Worm (Caenorhabditis elegans) whole organism, L4 larva: ENCODE results near the gene enu-3.2.
"Not testable (repeated sequence)": the region's sequence is repeated elsewhere in the genome, so short reads cannot be mapped to it uniquely, and the experiment has no call there.

Experiments used
- F10B5.3 ChIP-seq: sonication (generic microtip); optimal IDR thresholded peaks from 2 replicates; lab custom pipeline; 2016; ENCODE audit warnings: mild to moderate bottlenecking, missing genetic modification characterization, missing compliant biosample characterization
- T26A8.4 ChIP-seq: fragments of 200-800 bp; sonication (Bioruptor generic); IDR thresholded peaks from 2 replicates; pipeline ENCODE4 v1.3.6; 2022; ENCODE audit warnings: missing genetic modification characterization, missing compliant biosample characterization
- attf-4 ChIP-seq: sonication (generic microtip); optimal IDR thresholded peaks from 3 replicates; lab custom pipeline; 2017; ENCODE audit warnings: missing biosample characterization, missing genetic modification characterization
- ceh-20 ChIP-seq: fragments of 200-800 bp; sonication (Bioruptor generic); IDR thresholded peaks from 2 replicates; pipeline ENCODE4 v1.3.6; 2022; ENCODE audit warnings: missing genetic modification reagents, missing genetic modification characterization, missing compliant biosample characterization
- ceh-28 ChIP-seq: fragments of 150-350 bp; optimal IDR thresholded peaks from 2 replicates; lab custom pipeline; 2014; ENCODE audit warnings: missing biosample characterization, missing genetic modification reagents, missing genetic modification characterization
- daf-12 ChIP-seq: fragments of 150-350 bp; optimal IDR thresholded peaks from 2 replicates; lab custom pipeline; 2014; ENCODE audit warnings: missing biosample characterization, missing genetic modification reagents, missing genetic modification characterization
- dmd-6 ChIP-seq: fragments of 200-800 bp; sonication (Bioruptor generic); IDR thresholded peaks from 2 replicates; pipeline ENCODE4 v1.3.6; 2022; ENCODE audit warnings: missing genetic modification reagents, missing genetic modification characterization, missing compliant biosample characterization
- duxl-1 ChIP-seq: sonication (generic microtip); optimal IDR thresholded peaks from 2 replicates; lab custom pipeline; 2016; ENCODE audit warnings: mild to moderate bottlenecking, missing genetic modification characterization, moderate library complexity, missing compliant biosample characterization; ENCODE audit not compliant: poor library complexity
- fkh-10 ChIP-seq: fragments of 150-350 bp; optimal IDR thresholded peaks from 2 replicates; lab custom pipeline; 2014; ENCODE audit warnings: missing biosample characterization, missing genetic modification reagents, missing genetic modification characterization
- gei-8 ChIP-seq: fragments of 200-800 bp; sonication (Bioruptor generic); optimal IDR thresholded peaks from 2 replicates; lab custom pipeline; 2018; ENCODE audit warnings: mild to moderate bottlenecking, missing genetic modification characterization, missing compliant biosample characterization
- hlh-11 ChIP-seq: fragments of 200-800 bp; sonication (Bioruptor generic); optimal IDR thresholded peaks from 2 replicates; lab custom pipeline; 2018; ENCODE audit warnings: mild to moderate bottlenecking, missing genetic modification characterization, missing compliant biosample characterization
- hlh-30 ChIP-seq: sonication (generic microtip); optimal IDR thresholded peaks from 2 replicates; lab custom pipeline; 2017; ENCODE audit warnings: antibody characterized with exemption, mild to moderate bottlenecking, missing genetic modification characterization, missing compliant biosample characterization; ENCODE audit not compliant: insufficient read depth
- jun-1 ChIP-seq: fragments of 150-350 bp; optimal IDR thresholded peaks from 2 replicates; lab custom pipeline; 2014; ENCODE audit warnings: missing biosample characterization, missing genetic modification reagents, missing genetic modification characterization
- lim-7 ChIP-seq: fragments of 200-800 bp; sonication (Bioruptor generic); IDR thresholded peaks from 2 replicates; pipeline ENCODE4 v1.3.6; 2022; ENCODE audit warnings: missing genetic modification characterization, missing compliant biosample characterization
- lin-15B ChIP-seq: fragments of 150-350 bp; sonication (generic microtip); optimal IDR thresholded peaks from 3 replicates; lab custom pipeline; 2014; ENCODE audit warnings: missing biosample characterization, missing genetic modification characterization
- lsy-2 ChIP-seq, 2 experiments: fragments of 150-350 bp in 1 of 2; sonication (generic microtip) in 1 of 2; optimal IDR thresholded peaks; 2 replicates each; lab custom pipeline; 2014 to 2017; ENCODE audit warnings: missing biosample characterization in 2 of 2, missing genetic modification characterization in 2 of 2
- madf-5 ChIP-seq, 2 experiments: fragments of 200-800 bp; sonication (Bioruptor generic); IDR thresholded peaks; 2 replicates each; pipeline ENCODE4 v1.3.6; 2022; ENCODE audit warnings: missing compliant biosample characterization in 2 of 2, missing genetic modification characterization in 2 of 2
- madf-9 ChIP-seq: fragments of 200-800 bp; sonication (Bioruptor generic); conservative IDR thresholded peaks from 2 replicates; pipeline ENCODE4 v1.3.6; 2022; ENCODE audit warnings: missing genetic modification reagents, missing genetic modification characterization, missing compliant biosample characterization
- mes-2 ChIP-seq: sonication (generic microtip); optimal IDR thresholded peaks from 2 replicates; lab custom pipeline; 2016; ENCODE audit warnings: missing genotype, mild to moderate bottlenecking, missing genetic modification characterization, missing compliant biosample characterization; ENCODE audit not compliant: poor library complexity, severe bottlenecking
- mxl-3 ChIP-seq: fragments of 200-800 bp; sonication (Bioruptor generic); optimal IDR thresholded peaks from 2 replicates; lab custom pipeline; 2018; ENCODE audit warnings: mild to moderate bottlenecking, missing genetic modification characterization, missing compliant biosample characterization
- nhr-11 ChIP-seq: fragments of 150-350 bp; optimal IDR thresholded peaks from 2 replicates; lab custom pipeline; 2014; ENCODE audit warnings: missing biosample characterization, missing genetic modification characterization
- nhr-28 ChIP-seq: fragments of 150-350 bp; optimal IDR thresholded peaks from 2 replicates; lab custom pipeline; 2014; ENCODE audit warnings: missing biosample characterization, missing genetic modification characterization
- nhr-41 ChIP-seq: fragments of 200-800 bp; sonication (Bioruptor generic); IDR thresholded peaks from 2 replicates; pipeline ENCODE4 v1.3.6; 2022; ENCODE audit warnings: missing genetic modification reagents, missing genetic modification characterization, missing compliant biosample characterization
- nhr-48 ChIP-seq: sonication (generic microtip); optimal IDR thresholded peaks from 2 replicates; lab custom pipeline; 2016; ENCODE audit warnings: mild to moderate bottlenecking, missing genetic modification characterization, missing compliant biosample characterization
- pqm-1 ChIP-seq: sonication (generic microtip); optimal IDR thresholded peaks from 2 replicates; lab custom pipeline; 2017; ENCODE audit warnings: missing biosample characterization, missing genetic modification characterization
- rbr-2 ChIP-seq: sonication (generic microtip); optimal IDR thresholded peaks from 2 replicates; lab custom pipeline; 2016; ENCODE audit warnings: missing genotype, missing genetic modification characterization, missing compliant biosample characterization
- saeg-2 ChIP-seq: fragments of 200-800 bp; sonication (Bioruptor generic); IDR thresholded peaks from 2 replicates; pipeline ENCODE4 v1.3.6; 2022; ENCODE audit warnings: missing genetic modification reagents, missing genetic modification characterization, missing compliant biosample characterization
- sdz-12 ChIP-seq: fragments of 200-800 bp; sonication (Bioruptor generic); optimal IDR thresholded peaks from 2 replicates; lab custom pipeline; 2018; ENCODE audit warnings: mild to moderate bottlenecking, missing genetic modification characterization, missing compliant biosample characterization
- skn-1 ChIP-seq: fragments of 150-350 bp; optimal IDR thresholded peaks from 2 replicates; lab custom pipeline; 2014; ENCODE audit warnings: missing biosample characterization, missing genetic modification characterization
- snpc-4 ChIP-seq: fragments of 150-350 bp; optimal IDR thresholded peaks from 2 replicates; lab custom pipeline; 2014; ENCODE audit warnings: missing biosample characterization, missing genetic modification characterization
- spr-1 ChIP-seq: sonication (generic microtip); optimal IDR thresholded peaks from 2 replicates; lab custom pipeline; 2016; ENCODE audit warnings: mild to moderate bottlenecking, missing genetic modification characterization, missing compliant biosample characterization
- tra-1 ChIP-seq: fragments of 200-800 bp; sonication (Bioruptor generic); IDR thresholded peaks from 2 replicates; pipeline ENCODE4 v1.3.6; 2022; ENCODE audit warnings: missing genetic modification reagents, missing genetic modification characterization, missing compliant biosample characterization
- unc-62 ChIP-seq, 3 experiments: fragments of 150-350 bp in 1 of 3; sonication (generic microtip); optimal IDR thresholded peaks in 2 of 3; peaks in 1 of 3; 1 replicate in 1 of 3; 2 replicates in 2 of 3; lab custom pipeline; 2014 to 2017; ENCODE audit warnings: missing biosample characterization in 3 of 3, missing genetic modification characterization in 3 of 3, missing genetic modification reagents in 3 of 3, missing genotype in 1 of 3
- zfp-2 ChIP-seq: sonication (generic microtip); optimal IDR thresholded peaks from 2 replicates; lab custom pipeline; 2016; ENCODE audit warnings: mild to moderate bottlenecking, missing genetic modification characterization, missing compliant biosample characterization
- zfp-3 ChIP-seq: fragments of 200-800 bp; sonication (Bioruptor generic); conservative IDR thresholded peaks from 2 replicates; pipeline ENCODE4 v1.3.6; 2022; ENCODE audit warnings: missing genetic modification reagents, missing genetic modification characterization, missing compliant biosample characterization
- ztf-11 ChIP-seq: fragments of 150-350 bp; optimal IDR thresholded peaks from 2 replicates; lab custom pipeline; 2014; ENCODE audit warnings: missing biosample characterization, missing genetic modification characterization

enu-3.2 gene

ce11 chrIII:4742620-4743019 is 42.4 kb downstream of the enu-3.2 start, which contains the start of gene twk-6:
Gene twk-6, plus strand, starts transcription at chrIII:4742920.
- not testable (repeated sequence) for TF ChIP-seq T26A8.4 (GFP tag; lab: Robert Waterston, UW); skn-1 (tag; lab: Kevin White, UChicago); gei-8

- TF ChIP-seq zfp-2 (tag; lab: Kevin White, UChicago) (no peak), mxl-3 (GFP tag; lab: Kevin White, UChicago) (peak; percentile 26), hlh-11 (tag; lab: Kevin White, UChicago) (peak; percentile 68), jun-1 (tag; lab: Kevin White, UChicago) (no peak), snpc-4 (tag; lab: Kevin White, UChicago) (no peak), gei-8 (no peak), nhr-28 (tag; lab: Kevin White, UChicago) (peak; percentile 33), ceh-28 (tag; lab: Kevin White, UChicago) (no peak), saeg-2 (GFP tag; lab: Robert Waterston, UW) (no peak), pqm-1 (peak; percentile 25), nhr-11 (tag; lab: Kevin White, UChicago) (peak; percentile 29), hlh-30 (tag; lab: Kevin White, UChicago) (peak; percentile 2), unc-62 (GFP tag; optimal IDR thresholded peaks at IDR 0.05 in 1 of 2; lab: Kevin White, UChicago) (peak in 1 of 2 experiments; percentile 7), unc-62 (tag; optimal IDR thresholded peaks at IDR 0.05; lab: Kevin White, UChicago) (no peak), attf-4 (tag; lab: Kevin White, UChicago) (no peak)
Observed at ce11 chrIII:4740820-4741219, 44.2 kb downstream of the enu-3.2 start.

- TF ChIP-seq lim-7 (GFP tag; lab: Robert Waterston, UW), result no peak
- TF ChIP-seq ztf-11 (tag; lab: Kevin White, UChicago), result no peak
- no peak for TF ChIP-seq lin-15B (tag; lab: Kevin White, UChicago)
- TF ChIP-seq dmd-6, result no peak
- no peak for TF ChIP-seq madf-9 (GFP tag; lab: Robert Waterston, UW)
- no peak for TF ChIP-seq duxl-1 (tag; lab: Kevin White, UChicago)
- no peak for TF ChIP-seq saeg-2 (GFP tag; lab: Robert Waterston, UW)
- no peak for TF ChIP-seq hlh-30 (tag; lab: Kevin White, UChicago)
- TF ChIP-seq rbr-2 (tag; lab: Kevin White, UChicago), result no peak
- no peak for TF ChIP-seq sdz-12 (GFP tag; lab: Kevin White, UChicago)
- no peak for TF ChIP-seq nhr-41 (GFP tag; lab: Robert Waterston, UW)
- TF ChIP-seq lsy-2 (tag; optimal IDR thresholded peaks at IDR 0.05; lab: Kevin White, UChicago), result no peak
- TF ChIP-seq tra-1, result no peak
- no peak for TF ChIP-seq nhr-28 (tag; lab: Kevin White, UChicago)
- TF ChIP-seq zfp-3 (GFP tag; lab: Robert Waterston, UW), result no peak
- TF ChIP-seq fkh-10 (GFP tag; lab: Kevin White, UChicago), result no peak
- no peak for TF ChIP-seq daf-12
- no peak for TF ChIP-seq zfp-2 (tag; lab: Kevin White, UChicago)
Observed at ce11 chrIII:4739975-4740374, 45.1 kb downstream of the enu-3.2 start, which contains the start of gene ras-2. Gene ras-2, minus strand, starts transcription at chrIII:4740075.

DNA sequence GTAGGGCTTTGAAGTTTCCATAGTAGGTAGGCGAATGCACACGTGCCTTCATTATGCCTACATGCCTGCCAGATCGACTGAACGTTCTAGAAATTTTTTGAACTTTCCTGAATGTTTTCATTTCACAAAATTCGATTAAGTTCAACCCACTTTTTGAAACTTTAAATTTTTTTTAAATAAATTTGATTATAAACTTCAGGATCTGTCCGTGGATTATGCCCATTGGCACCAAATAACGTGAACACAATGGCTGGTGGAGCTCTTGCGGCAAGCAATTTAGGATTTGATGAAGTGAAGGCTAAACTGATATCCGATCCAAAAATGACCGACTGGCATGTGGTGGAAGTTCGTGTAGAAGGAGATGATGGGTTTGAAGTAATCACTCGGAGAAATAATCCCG is 49.6 kb downstream of the enu-3.2 start, which contains the start of gene F17C8.7:
TSS of gene F17C8.7 (plus strand) at position 301 of the 400 bp plus-strand sequence.
- TF ChIP-seq unc-62 (GFP tag; optimal IDR thresholded peaks at IDR 0.05 in 1 of 2; lab: Kevin White, UChicago), result no peak
- TF ChIP-seq unc-62 (tag; optimal IDR thresholded peaks at IDR 0.05; lab: Kevin White, UChicago), result no peak
- no peak for TF ChIP-seq mes-2 (tag; lab: Kevin White, UChicago)
- no peak for TF ChIP-seq snpc-4 (tag; lab: Kevin White, UChicago)
- TF ChIP-seq nhr-48 (tag; lab: Kevin White, UChicago), result no peak
- no peak for TF ChIP-seq madf-5 (GFP tag; IDR thresholded peaks at IDR 0.05; lab: Robert Waterston, UW)
- TF ChIP-seq F10B5.3 (tag; lab: Kevin White, UChicago), result no peak
- no peak for TF ChIP-seq spr-1 (tag; lab: Kevin White, UChicago)
- no peak for TF ChIP-seq fkh-10 (GFP tag; lab: Kevin White, UChicago)
- no peak for TF ChIP-seq ceh-20 (GFP tag; lab: Robert Waterston, UW)
- TF ChIP-seq, all 104 proteins: peak for 0
